Worm (Caenorhabditis elegans) whole organism, L3 larva: Measurements from ENCODE around the gene C03B1.7.

Experiments
- ZK546.5 ChIP-seq: sonication (generic microtip); optimal IDR thresholded peaks from 2 replicates; lab custom pipeline; 2017; ENCODE audit warnings: missing biosample characterization, missing genetic modification characterization
- ama-1 ChIP-seq: fragments of 150-350 bp; optimal IDR thresholded peaks from 2 replicates; lab custom pipeline; 2018
- ceh-82 ChIP-seq: fragments of 150-350 bp; optimal IDR thresholded peaks from 2 replicates; lab custom pipeline; 2014; ENCODE audit warnings: missing biosample characterization, missing genetic modification characterization
- egl-27 ChIP-seq: sonication (generic microtip); optimal IDR thresholded peaks from 4 replicates; lab custom pipeline; 2017; ENCODE audit warnings: missing biosample characterization, missing genetic modification reagents, missing genetic modification characterization
- elt-1 ChIP-seq: fragments of 150-350 bp; optimal IDR thresholded peaks from 2 replicates; lab custom pipeline; 2014; ENCODE audit warnings: missing biosample characterization, missing genetic modification characterization
- elt-3 ChIP-seq, 3 experiments: fragments of 150-350 bp in 1 of 3; sonication (generic microtip) in 2 of 3; optimal IDR thresholded peaks; 2 replicates in 2 of 3; 4 replicates in 1 of 3; lab custom pipeline; 2014 to 2017; ENCODE audit warnings: missing biosample characterization in 3 of 3, missing genetic modification characterization in 3 of 3
- nhr-11 ChIP-seq: fragments of 150-350 bp; optimal IDR thresholded peaks from 2 replicates; lab custom pipeline; 2014; ENCODE audit warnings: missing biosample characterization, missing genetic modification characterization
- nhr-25 ChIP-seq: sonication (generic microtip); optimal IDR thresholded peaks from 2 replicates; lab custom pipeline; 2017; ENCODE audit warnings: missing biosample characterization, missing genetic modification characterization
- nhr-76 ChIP-seq: fragments of 150-350 bp; sonication (generic microtip); optimal IDR thresholded peaks from 5 replicates; lab custom pipeline; 2014; ENCODE audit warnings: missing biosample characterization, missing genetic modification characterization
- skn-1 ChIP-seq: fragments of 150-350 bp; optimal IDR thresholded peaks from 2 replicates; lab custom pipeline; 2014; ENCODE audit warnings: missing biosample characterization, missing genetic modification characterization
- zag-1 ChIP-seq: fragments of 150-350 bp; optimal IDR thresholded peaks from 2 replicates; lab custom pipeline; 2014; ENCODE audit warnings: missing biosample characterization, missing genetic modification characterization
- ztf-4 ChIP-seq: fragments of 150-350 bp; optimal IDR thresholded peaks from 2 replicates; lab custom pipeline; 2014; ENCODE audit warnings: missing biosample characterization, missing genetic modification characterization

- no peak for TF ChIP-seq ZK546.5 (tag; lab: Kevin White, UChicago)
- no peak for TF ChIP-seq nhr-11
- no peak for TF ChIP-seq zag-1 (tag; lab: Kevin White, UChicago)
- TF ChIP-seq ztf-4 (tag; lab: Kevin White, UChicago): no peak
- no peak for TF ChIP-seq elt-1 (tag; lab: Kevin White, UChicago)
- TF ChIP-seq ama-1 (lab: Kevin White, UChicago): no peak
- peak in 1 of 3 experiments; percentile 48 for TF ChIP-seq elt-3 (tag; optimal IDR thresholded peaks at IDR 0.05; lab: Kevin White, UChicago)
- TF ChIP-seq nhr-76 (tag; lab: Kevin White, UChicago): no peak
- TF ChIP-seq skn-1 (tag; lab: Kevin White, UChicago): no peak
- TF ChIP-seq ceh-82 (tag; lab: Kevin White, UChicago): no peak
- peak; percentile 85 for TF ChIP-seq nhr-25 (tag; lab: Kevin White, UChicago)
- no peak for TF ChIP-seq egl-27 (tag; lab: Kevin White, UChicago)
Measured at ce11 chrX:6320887-6321286, 20.7 kb upstream of the C03B1.7 start.
